Worm (Caenorhabditis elegans) whole organism, late embryonic: ENCODE data around the gene C46G7.2.
"Not testable (repeated sequence)": the region's sequence is repeated elsewhere in the genome, so short reads cannot be mapped to it uniquely, and the experiment has no call there.

Experiments used
- C08G9.2 ChIP-seq: sonication (generic microtip); optimal IDR thresholded peaks from 2 replicates; lab custom pipeline; 2016; ENCODE audit warnings: mild to moderate bottlenecking, missing genetic modification characterization, moderate library complexity, missing compliant biosample characterization
- K09A11.1 ChIP-seq: sonication (generic microtip); optimal IDR thresholded peaks from 2 replicates; lab custom pipeline; 2017; ENCODE audit warnings: antibody characterized with exemption, mild to moderate bottlenecking, missing genetic modification characterization, missing compliant biosample characterization; ENCODE audit not compliant: insufficient read depth
- T23F11.4 ChIP-seq: fragments of 200-800 bp; sonication (Bioruptor generic); optimal IDR thresholded peaks from 2 replicates; lab custom pipeline; 2018; ENCODE audit warnings: mild to moderate bottlenecking, missing genetic modification characterization, missing compliant biosample characterization
- ceh-2 ChIP-seq: sonication (generic microtip); optimal IDR thresholded peaks from 2 replicates; lab custom pipeline; 2016; ENCODE audit warnings: missing genotype, missing genetic modification characterization, missing compliant biosample characterization
- ceh-22 ChIP-seq: sonication (generic microtip); optimal IDR thresholded peaks from 2 replicates; lab custom pipeline; 2017; ENCODE audit warnings: missing biosample characterization, missing genetic modification characterization
- ceh-31 ChIP-seq: sonication (generic microtip); optimal IDR thresholded peaks from 2 replicates; lab custom pipeline; 2016; ENCODE audit warnings: missing genetic modification characterization, missing compliant biosample characterization
- ceh-34 ChIP-seq: sonication (generic microtip); optimal IDR thresholded peaks from 2 replicates; lab custom pipeline; 2016; ENCODE audit warnings: mild to moderate bottlenecking, missing genetic modification characterization, missing compliant biosample characterization
- ceh-6 ChIP-seq: fragments of 200-800 bp; sonication (Bioruptor generic); optimal IDR thresholded peaks from 2 replicates; lab custom pipeline; 2018; ENCODE audit warnings: mild to moderate bottlenecking, missing genetic modification characterization, missing compliant biosample characterization
- ceh-9 ChIP-seq: sonication (generic microtip); optimal IDR thresholded peaks from 2 replicates; lab custom pipeline; 2016; ENCODE audit warnings: mild to moderate bottlenecking, missing genetic modification characterization, inconsistent platforms, missing compliant biosample characterization
- elt-2 ChIP-seq: sonication (generic microtip); optimal IDR thresholded peaks from 2 replicates; lab custom pipeline; 2016; ENCODE audit warnings: missing genetic modification reagents, missing genetic modification characterization, missing compliant biosample characterization
- fkh-6 ChIP-seq: sonication (generic microtip); optimal IDR thresholded peaks from 2 replicates; lab custom pipeline; 2016; ENCODE audit warnings: missing genetic modification characterization, missing compliant biosample characterization
- hlh-30 ChIP-seq: sonication (generic microtip); optimal IDR thresholded peaks from 2 replicates; lab custom pipeline; 2017; ENCODE audit warnings: antibody characterized with exemption, missing genetic modification characterization, missing compliant biosample characterization; ENCODE audit not compliant: insufficient read depth
- hlh-6 ChIP-seq: sonication (generic microtip); optimal IDR thresholded peaks from 2 replicates; lab custom pipeline; 2016; ENCODE audit warnings: missing genotype, missing genetic modification characterization, missing compliant biosample characterization
- lin-11 ChIP-seq: fragments of 200-800 bp; sonication (Bioruptor generic); optimal IDR thresholded peaks from 2 replicates; lab custom pipeline; 2018; ENCODE audit warnings: mild to moderate bottlenecking, missing genetic modification characterization, missing compliant biosample characterization
- madf-2 ChIP-seq: sonication (generic microtip); optimal IDR thresholded peaks from 2 replicates; lab custom pipeline; 2017; ENCODE audit warnings: missing genetic modification characterization, missing compliant biosample characterization
- mec-3 ChIP-seq: sonication (generic microtip); optimal IDR thresholded peaks from 2 replicates; lab custom pipeline; 2016; ENCODE audit warnings: borderline replicate concordance, missing genetic modification characterization, missing compliant biosample characterization
- nfya-1 ChIP-seq: sonication (generic microtip); optimal IDR thresholded peaks from 2 replicates; lab custom pipeline; 2017; ENCODE audit warnings: missing genetic modification characterization, mild to moderate bottlenecking, missing compliant biosample characterization, antibody characterized with exemption, moderate library complexity
- nhr-11 ChIP-seq: fragments of 150-350 bp; optimal IDR thresholded peaks from 2 replicates; lab custom pipeline; 2014; ENCODE audit warnings: missing biosample characterization, missing genetic modification characterization
- pag-3 ChIP-seq: sonication (generic microtip); optimal IDR thresholded peaks from 2 replicates; lab custom pipeline; 2016; ENCODE audit warnings: missing compliant biosample characterization, missing genetic modification characterization, borderline replicate concordance
- pat-9 ChIP-seq: fragments of 200-800 bp; sonication (Bioruptor generic); optimal IDR thresholded peaks from 2 replicates; lab custom pipeline; 2018; ENCODE audit warnings: mild to moderate bottlenecking, missing genetic modification characterization, moderate library complexity, missing compliant biosample characterization
- rnt-1 ChIP-seq: sonication (generic microtip); optimal IDR thresholded peaks from 2 replicates; lab custom pipeline; 2016; ENCODE audit warnings: missing genetic modification characterization, missing compliant biosample characterization
- sdc-2 ChIP-seq: sonication (generic microtip); optimal IDR thresholded peaks from 2 replicates; lab custom pipeline; 2016; ENCODE audit warnings: missing genotype, missing genetic modification characterization, missing compliant biosample characterization
- sox-4 ChIP-seq: sonication (generic microtip); optimal IDR thresholded peaks from 2 replicates; lab custom pipeline; 2017; ENCODE audit warnings: mild to moderate bottlenecking, missing genetic modification characterization, inconsistent platforms, missing compliant biosample characterization
- tbx-2 ChIP-seq: sonication (generic microtip); optimal IDR thresholded peaks from 2 replicates; lab custom pipeline; 2016; ENCODE audit warnings: missing genetic modification characterization, missing compliant biosample characterization
- unc-3 ChIP-seq, 2 experiments: fragments of 200-800 bp in 1 of 2; sonication (Bioruptor generic) in 1 of 2; sonication (generic microtip) in 1 of 2; conservative IDR thresholded peaks in 1 of 2; optimal IDR thresholded peaks in 1 of 2; 2 replicates each; pipeline versions ENCODE4 v1.3.6 to Lab custom; 2016 to 2022; ENCODE audit warnings: missing compliant biosample characterization in 2 of 2, missing genetic modification characterization in 2 of 2, missing genetic modification reagents in 1 of 2
- unc-42 ChIP-seq: sonication (generic microtip); optimal IDR thresholded peaks from 2 replicates; lab custom pipeline; 2016; ENCODE audit warnings: missing genotype, missing genetic modification characterization, missing compliant biosample characterization
- unc-55 ChIP-seq: sonication (generic microtip); optimal IDR thresholded peaks from 2 replicates; lab custom pipeline; 2017; ENCODE audit warnings: missing biosample characterization, missing genetic modification reagents, missing genetic modification characterization
- ztf-16 ChIP-seq: sonication (generic microtip); optimal IDR thresholded peaks from 2 replicates; lab custom pipeline; 2017; ENCODE audit warnings: missing genetic modification characterization, missing compliant biosample characterization

The C46G7.2 gene

ce11 chrIV:6017664-6018063, 2.7 kb downstream of the C46G7.2 start, which contains the start of gene C46G7.1:
Gene C46G7.1, plus strand, starts transcription at chrIV:6018003.
- TF ChIP-seq elt-2 (tag; lab: Kevin White, UChicago), result peak; percentile 79
- no peak for TF ChIP-seq ztf-16

DNA sequence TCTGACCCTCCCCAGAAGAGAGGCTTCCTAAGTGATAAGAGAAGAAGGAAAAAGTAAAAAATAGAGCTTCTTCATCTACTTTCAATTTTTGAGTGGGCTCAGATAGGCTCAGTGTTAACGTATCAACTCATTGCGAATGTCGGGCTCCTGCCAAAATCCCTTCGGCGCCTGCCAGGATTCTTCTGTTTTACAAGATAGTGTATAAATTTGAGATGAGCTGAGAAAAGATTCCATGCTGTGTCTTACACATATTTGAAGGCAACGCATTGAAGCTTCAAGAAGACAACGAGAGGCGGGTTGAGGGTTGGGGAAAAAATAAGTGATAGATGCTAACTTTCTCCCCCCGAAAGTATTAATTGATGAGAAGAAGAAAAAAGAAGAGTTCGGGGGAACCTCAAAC, 17.4 kb downstream of the C46G7.2 start:
- no peak for TF ChIP-seq nhr-11 (tag; lab: Kevin White, UChicago)
- TF ChIP-seq unc-42 (tag; lab: Kevin White, UChicago), result no peak
- no peak for TF ChIP-seq pat-9 (tag; lab: Kevin White, UChicago)
- TF ChIP-seq rnt-1 (tag; lab: Kevin White, UChicago), result no peak
- no peak for TF ChIP-seq lin-11 (tag; lab: Kevin White, UChicago)
- no peak for TF ChIP-seq ceh-2 (tag; lab: Kevin White, UChicago)
- TF ChIP-seq ceh-6 (GFP tag; lab: Kevin White, UChicago), result no peak
- TF ChIP-seq hlh-30, result no peak
- no peak for TF ChIP-seq fkh-6 (tag; lab: Kevin White, UChicago)
- no peak for TF ChIP-seq madf-2 (tag; lab: Kevin White, UChicago)
- no peak for TF ChIP-seq pag-3
- no peak for TF ChIP-seq unc-3 (GFP tag; conservative IDR thresholded peaks at IDR 0.05; lab: Robert Waterston, UW)
- TF ChIP-seq unc-3 (tag; optimal IDR thresholded peaks at IDR 0.05; lab: Kevin White, UChicago), result no peak
- no peak for TF ChIP-seq ceh-31 (tag; lab: Kevin White, UChicago)
- no peak for TF ChIP-seq T23F11.4
- no peak for TF ChIP-seq ceh-9 (tag; lab: Kevin White, UChicago)

- not testable (repeated sequence) for TF ChIP-seq rnt-1, sdc-2, mec-3 (tag; lab: Kevin White, UChicago)
Measured at ce11 chrIV:6033539-6033938, 18.5 kb downstream of the C46G7.2 start, which contains the start of gene pqn-22. Gene pqn-22, minus strand, starts transcription at chrIV:6033639.

DNA sequence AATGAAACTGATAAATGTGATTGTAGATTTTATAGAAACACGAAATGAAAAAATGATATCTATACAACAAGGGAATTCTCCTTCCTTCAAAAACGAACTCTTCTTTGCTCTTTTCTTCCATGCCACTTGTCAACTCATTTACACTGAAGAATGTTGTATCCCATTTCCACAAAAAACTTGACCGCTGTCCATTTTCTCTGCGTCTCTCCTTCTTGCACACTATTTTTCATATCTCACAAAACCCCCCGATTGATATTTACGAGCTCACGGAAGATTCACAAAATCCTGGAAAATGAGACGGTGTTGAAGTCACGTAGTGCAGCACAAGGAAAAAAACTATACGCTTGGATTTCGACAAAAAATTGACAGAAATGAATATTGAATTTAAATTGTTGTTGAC, 20.1 kb downstream of the C46G7.2 start:
- TF ChIP-seq tbx-2 (tag; lab: Kevin White, UChicago) (no peak), K09A11.1 (tag; lab: Kevin White, UChicago) (no peak), ztf-16 (no peak), lin-11 (tag; lab: Kevin White, UChicago) (no peak), sox-4 (tag; lab: Kevin White, UChicago) (no peak), unc-55 (GFP tag; lab: Kevin White, UChicago) (no peak)
- TF ChIP-seq, all 69 proteins: peak for 0

DNA sequence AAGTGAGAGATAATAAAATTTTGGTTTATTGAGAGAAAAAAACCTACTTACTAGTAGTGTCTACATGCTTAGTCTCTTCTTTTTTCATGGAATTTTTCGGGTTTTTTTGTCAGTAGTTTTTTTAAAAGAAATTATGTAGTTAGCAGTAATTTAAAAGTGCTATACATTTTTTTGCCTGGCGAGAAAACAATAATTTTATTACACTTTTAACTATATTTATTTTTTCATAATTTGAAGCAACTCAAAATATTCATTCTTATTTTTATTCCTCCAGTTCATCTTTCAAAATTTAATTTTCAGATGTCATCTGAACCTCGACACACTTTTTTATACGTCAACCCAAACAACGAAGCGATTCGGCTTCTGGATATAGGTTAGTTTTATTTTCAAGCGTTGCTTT, 25.7 kb downstream of the C46G7.2 start, which contains the start of gene kcc-2:
Gene kcc-2, plus strand, starts transcription at position 301 of the 400 bp plus-strand sequence.
- TF ChIP-seq C08G9.2 (no peak), tbx-2 (tag; lab: Kevin White, UChicago) (no peak), ceh-34 (tag; lab: Kevin White, UChicago) (no peak), ceh-22 (no peak)
- TF ChIP-seq, all 69 proteins: peak for 0

- TF ChIP-seq unc-42 (tag; lab: Kevin White, UChicago), result peak; percentile 57
- TF ChIP-seq nfya-1 (tag; lab: Kevin White, UChicago), result no peak
- no peak for TF ChIP-seq ceh-31 (tag; lab: Kevin White, UChicago)
- TF ChIP-seq hlh-6 (tag; lab: Kevin White, UChicago), result no peak
Measured at ce11 chrIV:6047164-6047727, 32.3 kb downstream of the C46G7.2 start.
